Fruit fly (Drosophila melanogaster) whole organism, wandering third instar larva: Measurements from ENCODE around the gene CG32483.

ENCODE experiments used
- Abd-B ChIP-seq: fragments of >200 bp; optimal IDR thresholded peaks from 2 replicates; lab custom pipeline; 2017; ENCODE audit warnings: missing biosample characterization, missing genetic modification characterization
- CG32264 ChIP-seq: fragments of 200-800 bp; sonication (Bioruptor generic); optimal IDR thresholded peaks from 2 replicates; lab custom pipeline; 2016; ENCODE audit warnings: missing biosample characterization, missing genetic modification characterization
- CG9705 ChIP-seq: fragments of 200-800 bp; sonication (Bioruptor generic); optimal IDR thresholded peaks from 2 replicates; lab custom pipeline; 2018; ENCODE audit warnings: missing biosample characterization, mild to moderate bottlenecking, missing genetic modification characterization
- CrebA ChIP-seq: fragments of 200-800 bp; sonication (Bioruptor generic); optimal IDR thresholded peaks from 2 replicates; lab custom pipeline; 2016; ENCODE audit warnings: missing biosample characterization, mild to moderate bottlenecking, missing genetic modification characterization, borderline replicate concordance
- Dfd ChIP-seq: fragments of >200 bp; optimal IDR thresholded peaks from 2 replicates; lab custom pipeline; 2017; ENCODE audit warnings: missing biosample characterization, missing genetic modification characterization
- Dif ChIP-seq: fragments of 200-275, 200-300 bp; sonication (Bioruptor generic); optimal IDR thresholded peaks from 2 replicates; lab custom pipeline; 2018; ENCODE audit warnings: missing biosample characterization, missing genetic modification characterization; ENCODE audit not compliant: partially characterized antibody
- GATAd ChIP-seq: sonication (Bioruptor generic); optimal IDR thresholded peaks from 2 replicates; lab custom pipeline; 2016; ENCODE audit warnings: missing biosample characterization, missing genetic modification characterization
- Hnf4 ChIP-seq: fragments of 200-800 bp; sonication (Bioruptor generic); optimal IDR thresholded peaks from 2 replicates; lab custom pipeline; 2016; ENCODE audit warnings: missing biosample characterization, mild to moderate bottlenecking, missing genetic modification characterization
- Hr78 ChIP-seq: fragments of >200 bp; optimal IDR thresholded peaks from 2 replicates; lab custom pipeline; 2017; ENCODE audit warnings: missing biosample characterization, missing genetic modification characterization
- Hr83 ChIP-seq: fragments of 200-300 bp; sonication (Bioruptor generic); optimal IDR thresholded peaks from 2 replicates; lab custom pipeline; 2016; ENCODE audit warnings: missing biosample characterization, mild to moderate bottlenecking, missing genetic modification characterization, moderate library complexity; ENCODE audit not compliant: poor library complexity, severe bottlenecking
- Jra ChIP-seq: sonication (Bioruptor generic); optimal IDR thresholded peaks from 2 replicates; lab custom pipeline; 2016; ENCODE audit warnings: missing biosample characterization, missing genetic modification characterization
- Mio ChIP-seq: sonication (Bioruptor generic); optimal IDR thresholded peaks from 2 replicates; lab custom pipeline; 2016; ENCODE audit warnings: missing biosample characterization, missing genetic modification characterization
- Myc ChIP-seq: fragments of >200 bp; optimal IDR thresholded peaks from 2 replicates; lab custom pipeline; 2017
- N ChIP-seq: fragments of >200 bp; optimal IDR thresholded peaks from 2 replicates; lab custom pipeline; 2018; ENCODE audit warnings: missing biosample characterization, missing external identifiers, missing genetic modification characterization
- OdsH ChIP-seq: fragments of 200-800 bp; sonication (Bioruptor generic); optimal IDR thresholded peaks from 2 replicates; lab custom pipeline; 2016; ENCODE audit warnings: missing biosample characterization, mild to moderate bottlenecking, missing genetic modification characterization
- Rel ChIP-seq, 2 experiments: fragments of 200-800 bp; sonication (Bioruptor generic) in 1 of 2; optimal IDR thresholded peaks; 2 replicates in 1 of 2; 3 replicates in 1 of 2; lab custom pipeline; 2016 to 2019; ENCODE audit warnings: mild to moderate bottlenecking in 2 of 2, missing biosample characterization in 2 of 2, missing genetic modification characterization in 2 of 2, moderate library complexity in 1 of 2
- Sp1 ChIP-seq: fragments of 200-800 bp; sonication (Bioruptor generic); optimal IDR thresholded peaks from 3 replicates; lab custom pipeline; 2019; ENCODE audit warnings: missing biosample characterization, mild to moderate bottlenecking, missing genetic modification characterization, moderate library complexity
- Vsx2 ChIP-seq: fragments of 200-300, 225-300 bp; sonication (Bioruptor generic); optimal IDR thresholded peaks from 2 replicates; lab custom pipeline; 2018; ENCODE audit warnings: missing biosample characterization, missing genetic modification characterization; ENCODE audit not compliant: partially characterized antibody
- br ChIP-seq: fragments of 200-800 bp; sonication (Bioruptor generic); optimal IDR thresholded peaks from 2 replicates; lab custom pipeline; 2016; ENCODE audit warnings: missing biosample characterization, missing genetic modification characterization
- brk ChIP-seq: fragments of 200-800 bp; sonication (Bioruptor generic); optimal IDR thresholded peaks from 2 replicates; lab custom pipeline; 2016; ENCODE audit warnings: missing biosample characterization, mild to moderate bottlenecking, missing genetic modification characterization
- dl ChIP-seq, 2 experiments: fragments of 175-275, 200-275 bp in 1 of 2; fragments of 200-275 bp in 1 of 2; sonication (Bioruptor generic); optimal IDR thresholded peaks; lab custom pipeline; 2018; ENCODE audit warnings: mild to moderate bottlenecking in 2 of 2, missing biosample characterization in 2 of 2, missing genetic modification characterization in 2 of 2, moderate library complexity in 2 of 2; ENCODE audit not compliant: partially characterized antibody in 2 of 2, insufficient read depth in 1 of 2
- dmrt93B ChIP-seq: fragments of 200-800 bp; sonication (Bioruptor generic); optimal IDR thresholded peaks from 2 replicates; lab custom pipeline; 2018; ENCODE audit warnings: missing biosample characterization, mild to moderate bottlenecking, missing genetic modification characterization
- dsf ChIP-seq: sonication (Bioruptor generic); optimal IDR thresholded peaks from 2 replicates; lab custom pipeline; 2016; ENCODE audit warnings: missing biosample characterization, missing genetic modification characterization, borderline replicate concordance
- ey ChIP-seq: fragments of 200-800 bp; sonication (Bioruptor generic); optimal IDR thresholded peaks from 2 replicates; lab custom pipeline; 2016; ENCODE audit warnings: missing biosample characterization, missing genetic modification characterization
- foxo ChIP-seq, 2 experiments: fragments of 200-800 bp; sonication (Bioruptor generic); optimal IDR thresholded peaks; 2 replicates in 1 of 2; 3 replicates in 1 of 2; lab custom pipeline; 2016 to 2017; ENCODE audit warnings: missing biosample characterization in 2 of 2, missing genetic modification characterization in 2 of 2
- fru ChIP-seq: fragments of 200-800 bp; sonication (Bioruptor generic); optimal IDR thresholded peaks from 3 replicates; lab custom pipeline; 2016; ENCODE audit warnings: missing biosample characterization, mild to moderate bottlenecking, missing genetic modification characterization
- h ChIP-seq: fragments of 200-800 bp; sonication (Bioruptor generic); optimal IDR thresholded peaks from 3 replicates; lab custom pipeline; 2016; ENCODE audit warnings: missing biosample characterization, mild to moderate bottlenecking, missing genetic modification characterization
- jim ChIP-seq: fragments of 175-275, 200-325 bp; sonication (Bioruptor generic); optimal IDR thresholded peaks from 2 replicates; lab custom pipeline; 2016; ENCODE audit warnings: missing biosample characterization, mild to moderate bottlenecking, missing genetic modification characterization
- pan ChIP-seq: fragments of >200 bp; optimal IDR thresholded peaks from 2 replicates; lab custom pipeline; 2017
- psq ChIP-seq: fragments of 200-800 bp; sonication (Bioruptor generic); optimal IDR thresholded peaks from 3 replicates; lab custom pipeline; 2017; ENCODE audit warnings: missing biosample characterization, mild to moderate bottlenecking, missing genetic modification characterization, moderate library complexity
- rgr ChIP-seq: fragments of 200-800 bp; sonication (Bioruptor generic); optimal IDR thresholded peaks from 3 replicates; lab custom pipeline; 2016; ENCODE audit warnings: missing biosample characterization, mild to moderate bottlenecking, missing genetic modification characterization
- sage ChIP-seq: fragments of 200-800 bp; sonication (Bioruptor generic); optimal IDR thresholded peaks from 2 replicates; lab custom pipeline; 2016; ENCODE audit warnings: missing biosample characterization, mild to moderate bottlenecking, missing genetic modification characterization
- sv ChIP-seq: fragments of 200-800 bp; sonication (Bioruptor generic); optimal IDR thresholded peaks from 3 replicates; lab custom pipeline; 2016; ENCODE audit warnings: missing biosample characterization, missing genetic modification characterization
- tai ChIP-seq: sonication (Bioruptor generic); optimal IDR thresholded peaks from 2 replicates; lab custom pipeline; 2016; ENCODE audit warnings: missing biosample characterization, missing genetic modification characterization
- usp ChIP-seq: fragments of >200 bp; optimal IDR thresholded peaks from 2 replicates; lab custom pipeline; 2017; ENCODE audit warnings: missing biosample characterization, missing genetic modification characterization
- woc ChIP-seq: sonication (Bioruptor generic); optimal IDR thresholded peaks from 2 replicates; lab custom pipeline; 2016; ENCODE audit warnings: missing biosample characterization, mild to moderate bottlenecking, missing genetic modification characterization

CG32483 gene

DNA sequence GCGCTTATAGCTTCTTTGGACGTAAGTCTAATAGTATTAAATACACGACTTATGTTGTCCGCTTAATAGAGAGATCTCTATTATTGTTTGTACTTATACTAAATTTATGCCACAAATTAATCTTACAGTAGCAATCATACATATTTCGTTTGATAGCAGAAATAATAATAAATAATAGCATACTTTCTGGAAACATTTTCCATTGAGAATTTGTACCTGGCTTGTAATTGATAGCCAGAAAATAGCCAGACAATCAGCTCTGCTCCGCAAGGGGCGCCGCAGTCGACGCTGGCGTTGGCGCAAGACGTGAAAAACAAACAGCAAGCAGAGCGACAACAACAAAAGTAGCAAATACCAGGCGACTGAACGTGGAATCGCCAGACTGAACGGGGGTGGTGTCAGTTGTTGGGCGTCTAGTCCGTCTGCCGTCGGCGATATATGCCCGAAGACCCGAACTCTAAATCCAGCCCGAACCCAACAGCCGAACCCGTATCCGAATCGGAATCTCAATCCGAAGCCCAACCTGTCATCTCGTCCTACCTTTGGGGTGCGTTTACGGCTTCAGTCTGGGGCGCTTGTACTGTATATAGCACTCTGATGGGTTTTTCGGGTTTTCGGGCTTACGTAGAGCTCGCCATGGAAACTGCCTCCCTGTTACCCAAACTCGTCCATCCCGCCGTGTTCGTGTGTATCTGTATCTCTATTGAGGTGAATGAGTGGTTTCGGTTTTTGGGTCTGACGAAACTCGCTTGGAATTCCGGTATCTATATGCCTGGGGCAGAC, 9.7 kb upstream of the CG32483 start (continued):
- TF ChIP-seq Rel (GFP tag; optimal IDR thresholded peaks at IDR 0.05; lab: Kevin White, UChicago) (no peak), Rel (tag; optimal IDR thresholded peaks at IDR 0.05; lab: Kevin White, UChicago) (no peak), Dfd (GFP tag; lab: Kevin White, UChicago) (no peak), woc (peak; percentile 83), fru (GFP tag; lab: Kevin White, UChicago) (peak; percentile 49), N (no peak)
- TF ChIP-seq, all 38 proteins: peak for 14

DNA sequence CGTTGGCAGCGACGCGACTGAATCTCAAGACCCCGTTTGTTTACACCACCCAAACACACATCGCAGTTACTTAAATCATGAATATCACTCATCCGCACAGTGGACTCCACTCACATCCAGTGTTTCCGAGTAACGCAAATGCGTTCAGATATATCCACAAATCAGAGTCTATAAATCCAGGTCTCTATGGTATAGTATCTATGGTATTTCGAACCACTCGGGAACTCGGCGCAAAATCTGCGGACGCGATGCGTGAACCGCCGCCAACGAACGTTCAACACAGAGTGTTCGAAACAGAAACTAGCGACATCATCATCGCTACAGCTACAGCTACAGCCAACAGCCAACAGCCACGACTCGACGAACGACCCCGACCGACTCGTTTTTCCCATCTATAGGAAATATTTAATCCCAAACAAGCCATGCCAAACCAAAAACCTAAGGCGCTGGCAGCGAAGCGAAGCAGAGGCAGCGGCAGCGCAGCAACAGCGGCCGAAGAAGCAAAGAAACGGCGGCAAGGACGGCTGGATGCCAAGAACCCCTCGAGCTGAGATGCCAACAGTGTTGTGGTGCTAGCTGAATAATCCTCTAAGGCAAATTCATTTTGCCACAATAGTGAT, 9.0 kb upstream of the CG32483 start, which contains the start of gene CG13894:
TSS of gene CG13894 (minus strand) at position 397 of the 620 bp plus-strand sequence.
- TF ChIP-seq jim (GFP tag; lab: Kevin White, UChicago) = no peak
- no peak for TF ChIP-seq ey (GFP tag; lab: Kevin White, UChicago)
- TF ChIP-seq GATAd = no peak
- TF ChIP-seq br (GFP tag; lab: Kevin White, UChicago) = no peak
- no peak for TF ChIP-seq Dfd (GFP tag; lab: Kevin White, UChicago)
- TF ChIP-seq Abd-B (GFP tag; lab: Kevin White, UChicago) = no peak
- TF ChIP-seq h = no peak
- no peak for TF ChIP-seq Dif (GFP tag; lab: Kevin White, UChicago)
- TF ChIP-seq pan (lab: Kevin White, UChicago) = no peak
- no peak for TF ChIP-seq rgr (GFP tag; lab: Kevin White, UChicago)
- no peak for TF ChIP-seq psq (GFP tag; lab: Kevin White, UChicago)

DNA sequence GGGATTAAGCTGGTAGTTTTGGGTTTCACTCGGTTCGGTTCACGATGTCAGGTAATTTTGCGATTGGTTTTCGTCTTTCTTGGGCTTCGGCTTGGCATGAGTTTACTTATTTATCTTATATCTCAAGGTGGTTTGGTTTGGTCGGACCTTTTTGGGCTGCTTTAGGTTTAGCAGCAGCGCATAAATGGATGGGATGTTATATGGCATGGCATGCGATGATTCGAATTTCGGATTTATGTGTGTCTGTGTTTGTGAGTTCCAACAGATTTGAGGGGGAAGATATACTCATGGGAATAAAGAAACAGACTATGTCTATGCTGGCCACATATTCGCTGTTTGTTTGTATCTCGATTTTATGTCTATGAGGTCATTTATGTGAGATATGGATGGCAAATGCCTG, 7.8 kb upstream of the CG32483 start:
- TF ChIP-seq ey (GFP tag; lab: Kevin White, UChicago) = no peak
- no peak for TF ChIP-seq Hnf4 (GFP tag; lab: Kevin White, UChicago)
- TF ChIP-seq OdsH = no peak
- no peak for TF ChIP-seq sv (GFP tag; lab: Kevin White, UChicago)
- no peak for TF ChIP-seq Myc

DNA sequence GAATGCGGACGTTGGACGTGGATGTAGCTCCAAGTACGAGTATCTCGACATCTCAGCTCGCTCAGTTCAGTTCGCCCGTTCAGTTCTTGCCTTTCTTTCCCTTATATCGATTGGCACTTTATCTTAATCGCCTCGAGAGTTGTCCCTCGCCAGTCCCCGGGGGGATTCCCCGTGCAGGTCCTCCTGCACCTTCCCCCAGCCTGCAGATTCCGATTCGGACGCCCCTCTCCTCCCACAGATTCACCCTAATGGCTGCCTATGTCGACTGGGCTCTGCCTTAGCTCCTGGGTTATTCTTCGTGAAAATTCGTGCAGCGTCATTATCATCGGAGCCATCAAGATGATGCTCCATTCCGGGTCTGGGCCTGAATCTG, 7.2 kb upstream of the CG32483 start:
- no peak for TF ChIP-seq Rel (GFP tag; optimal IDR thresholded peaks at IDR 0.05; lab: Kevin White, UChicago)
- peak; percentile 86 for TF ChIP-seq Rel (tag; optimal IDR thresholded peaks at IDR 0.05; lab: Kevin White, UChicago)
- no peak for TF ChIP-seq Dif (GFP tag; lab: Kevin White, UChicago)

DNA sequence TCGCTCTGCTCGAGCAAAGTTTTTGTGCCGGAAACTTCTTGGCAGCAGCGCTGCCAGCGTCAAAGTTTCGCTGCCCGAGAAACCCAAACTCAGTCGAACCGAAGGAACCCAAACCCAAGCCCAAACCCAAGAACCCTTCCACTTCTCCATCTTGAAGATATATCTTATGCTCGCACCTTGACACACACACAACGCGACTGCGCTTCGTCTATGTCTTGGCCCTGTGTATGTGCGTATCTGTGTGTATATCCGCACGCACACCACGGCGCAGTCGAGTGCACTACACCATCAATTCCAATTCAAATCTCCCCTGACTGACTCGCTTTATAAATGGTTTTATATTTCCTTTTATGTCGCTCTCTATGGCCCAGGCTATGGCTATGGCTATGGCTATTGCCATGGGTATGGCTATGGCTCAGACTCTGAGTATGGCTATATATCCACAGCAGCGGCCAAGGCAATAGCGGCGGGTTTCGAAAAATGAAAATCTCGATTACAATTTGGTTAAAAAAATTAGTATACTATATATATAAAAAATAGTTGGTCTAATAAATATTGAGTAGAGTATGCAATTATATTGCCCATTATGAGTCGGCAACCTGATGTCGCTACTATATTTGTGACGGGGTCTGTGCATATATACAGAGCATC, 6.6 kb upstream of the CG32483 start:
- TF ChIP-seq N (no peak), Hnf4 (GFP tag; lab: Kevin White, UChicago) (no peak), dl (GFP tag; optimal IDR thresholded peaks at IDR 0.05; lab: Kevin White, UChicago; ENCODE audit: insufficient read depth in 1 of 2, partially characterized antibody in 2 of 2) (no peak), pan (lab: Kevin White, UChicago) (no peak), CG32264 (peak; percentile 56), dsf (GFP tag; lab: Kevin White, UChicago) (peak; percentile 9), Dif (GFP tag; lab: Kevin White, UChicago) (no peak), rgr (GFP tag; lab: Kevin White, UChicago) (peak; percentile 85), Jra (peak; percentile 37), dmrt93B (GFP tag; lab: Kevin White, UChicago) (peak; percentile 83), Myc (no peak), usp (GFP tag; lab: Kevin White, UChicago) (no peak), CG9705 (GFP tag; lab: Kevin White, UChicago) (peak; percentile 67), ey (GFP tag; lab: Kevin White, UChicago) (peak; percentile 71), Rel (GFP tag; optimal IDR thresholded peaks at IDR 0.05; lab: Kevin White, UChicago) (peak; percentile 82), Rel (tag; optimal IDR thresholded peaks at IDR 0.05; lab: Kevin White, UChicago) (no peak), sage (GFP tag; lab: Kevin White, UChicago) (peak; percentile 78), Hr83 (peak; percentile 16), psq (GFP tag; lab: Kevin White, UChicago) (peak; percentile 82), OdsH (peak; percentile 84), jim (GFP tag; lab: Kevin White, UChicago) (no peak), Hr78 (GFP tag; lab: Kevin White, UChicago) (no peak), fru (GFP tag; lab: Kevin White, UChicago) (peak; percentile 79), foxo (GFP tag; optimal IDR thresholded peaks at IDR 0.05; lab: Kevin White, UChicago) (peak in 1 of 2 experiments; percentile 88), Mio (GFP tag; lab: Kevin White, UChicago) (no peak), Sp1 (GFP tag; lab: Kevin White, UChicago) (peak; percentile 88), Vsx2 (GFP tag; lab: Kevin White, UChicago) (no peak), tai (GFP tag; lab: Kevin White, UChicago) (no peak), Abd-B (GFP tag; lab: Kevin White, UChicago) (no peak), h (peak; percentile 92), CrebA (GFP tag; lab: Kevin White, UChicago) (no peak), brk (GFP tag; lab: Kevin White, UChicago) (no peak)
